Worm (Caenorhabditis elegans) whole organism, young adult: Measurements from ENCODE around the gene nra-1.

ENCODE experiments used
- B0035.1 ChIP-seq: sonication (generic microtip); optimal IDR thresholded peaks from 2 replicates; lab custom pipeline; 2016; ENCODE audit warnings: missing genetic modification characterization, mild to moderate bottlenecking, missing compliant biosample characterization, missing genotype, missing genetic modification reagents
- B0261.1 ChIP-seq: sonication (generic microtip); optimal IDR thresholded peaks from 2 replicates; lab custom pipeline; 2016; ENCODE audit warnings: mild to moderate bottlenecking, missing genetic modification characterization, moderate library complexity, missing compliant biosample characterization
- C06A6.2 ChIP-seq: fragments of 200-800 bp; sonication (Bioruptor generic); conservative IDR thresholded peaks from 2 replicates; pipeline ENCODE4 v1.3.6; 2022; ENCODE audit warnings: missing genetic modification characterization, missing compliant biosample characterization
- F10E7.11 ChIP-seq: sonication (generic microtip); optimal IDR thresholded peaks from 2 replicates; lab custom pipeline; 2017; ENCODE audit warnings: mild to moderate bottlenecking, missing genetic modification characterization, moderate library complexity, missing compliant biosample characterization
- F23B12.7 ChIP-seq: sonication (generic microtip); optimal IDR thresholded peaks from 2 replicates; lab custom pipeline; 2017; ENCODE audit warnings: missing genetic modification characterization, mild to moderate bottlenecking, missing compliant biosample characterization, antibody characterized with exemption, moderate library complexity; ENCODE audit not compliant: insufficient read depth
- F37B4.10 ChIP-seq: fragments of 200-800 bp; sonication (Bioruptor generic); IDR thresholded peaks from 2 replicates; pipeline ENCODE4 v1.3.6; 2022; ENCODE audit warnings: missing genetic modification characterization, missing compliant biosample characterization
- F39B2.1 ChIP-seq: fragments of 200-800 bp; sonication (Bioruptor generic); IDR thresholded peaks from 2 replicates; pipeline ENCODE4 v1.3.6; 2022; ENCODE audit warnings: missing genetic modification reagents, missing genetic modification characterization, missing compliant biosample characterization
- F52B5.7 ChIP-seq: sonication (generic microtip); optimal IDR thresholded peaks from 2 replicates; lab custom pipeline; 2016; ENCODE audit warnings: mild to moderate bottlenecking, missing genetic modification characterization, missing compliant biosample characterization
- K12H6.12 ChIP-seq: fragments of 200-800 bp; sonication (Bioruptor generic); optimal IDR thresholded peaks from 2 replicates; lab custom pipeline; 2018; ENCODE audit warnings: mild to moderate bottlenecking, missing genetic modification characterization, missing compliant biosample characterization
- Y56A3A.18 ChIP-seq: fragments of 200-800 bp; sonication (Bioruptor generic); IDR thresholded peaks from 2 replicates; pipeline ENCODE4 v1.3.6; 2022; ENCODE audit warnings: missing genetic modification reagents, missing genetic modification characterization, missing compliant biosample characterization
- attf-3 ChIP-seq: fragments of 200-800 bp; sonication (Bioruptor generic); conservative IDR thresholded peaks from 2 replicates; pipeline ENCODE4 v1.3.6; 2022; ENCODE audit warnings: missing genetic modification reagents, missing genetic modification characterization, missing compliant biosample characterization
- ccch-3 ChIP-seq: fragments of 200-800 bp; sonication (Bioruptor generic); optimal IDR thresholded peaks from 2 replicates; lab custom pipeline; 2018; ENCODE audit warnings: mild to moderate bottlenecking, missing genetic modification characterization, missing compliant biosample characterization
- cebp-2 ChIP-seq: fragments of 200-800 bp; sonication (Bioruptor generic); IDR thresholded peaks from 2 replicates; pipeline ENCODE4 v1.3.6; 2022; ENCODE audit warnings: missing genetic modification characterization, missing compliant biosample characterization
- ceh-58 ChIP-seq: fragments of 200-800 bp; sonication (Bioruptor generic); IDR thresholded peaks from 2 replicates; pipeline ENCODE4 v1.3.6; 2022; ENCODE audit warnings: missing genetic modification characterization, missing compliant biosample characterization
- ceh-79 ChIP-seq: sonication (generic microtip); optimal IDR thresholded peaks from 2 replicates; lab custom pipeline; 2017; ENCODE audit warnings: mild to moderate bottlenecking, missing genetic modification characterization, missing compliant biosample characterization
- die-1 ChIP-seq: sonication (generic microtip); optimal IDR thresholded peaks from 2 replicates; lab custom pipeline; 2016; ENCODE audit warnings: missing genotype, mild to moderate bottlenecking, missing genetic modification characterization, missing compliant biosample characterization
- dox-1 ChIP-seq: fragments of 200-800 bp; sonication (Bioruptor generic); IDR thresholded peaks from 2 replicates; pipeline ENCODE4 v1.3.6; 2022; ENCODE audit warnings: missing genetic modification reagents, missing genetic modification characterization, missing compliant biosample characterization
- egl-18 ChIP-seq: fragments of 200-800 bp; sonication (Bioruptor generic); IDR thresholded peaks from 2 replicates; pipeline ENCODE4 v1.3.6; 2022; ENCODE audit warnings: missing genetic modification reagents, missing genetic modification characterization, missing compliant biosample characterization
- gei-17 ChIP-seq: fragments of 200-800 bp; sonication (Bioruptor generic); optimal IDR thresholded peaks from 2 replicates; lab custom pipeline; 2018; ENCODE audit warnings: mild to moderate bottlenecking, missing genetic modification characterization, missing compliant biosample characterization
- him-1 ChIP-seq: sonication (generic microtip); optimal IDR thresholded peaks from 2 replicates; lab custom pipeline; 2016; ENCODE audit warnings: missing genotype, missing genetic modification reagents, missing genetic modification characterization, missing compliant biosample characterization
- hsf-1 ChIP-seq: fragments of 200-800 bp; sonication (Bioruptor generic); IDR thresholded peaks from 2 replicates; pipeline ENCODE4 v1.3.6; 2022; ENCODE audit warnings: missing genetic modification reagents, missing genetic modification characterization, missing compliant biosample characterization
- lag-1 ChIP-seq: fragments of 200-800 bp; sonication (Bioruptor generic); IDR thresholded peaks from 2 replicates; pipeline ENCODE4 v1.3.6; 2022; ENCODE audit warnings: missing genetic modification reagents, missing genetic modification characterization, missing compliant biosample characterization
- let-526 ChIP-seq: fragments of 200-800 bp; sonication (Bioruptor generic); IDR thresholded peaks from 2 replicates; pipeline ENCODE4 v1.3.6; 2022; ENCODE audit warnings: missing genetic modification reagents, missing genetic modification characterization, missing compliant biosample characterization
- let-607 ChIP-seq, 2 experiments: fragments of 200-800 bp in 1 of 2; sonication (Bioruptor generic) in 1 of 2; sonication (generic microtip) in 1 of 2; optimal IDR thresholded peaks; 2 replicates each; lab custom pipeline; 2016 to 2018; ENCODE audit warnings: mild to moderate bottlenecking in 2 of 2, missing compliant biosample characterization in 2 of 2, missing genetic modification characterization in 2 of 2, moderate library complexity in 2 of 2, missing genotype in 1 of 2
- lin-26 ChIP-seq: fragments of 200-800 bp; sonication (Bioruptor generic); IDR thresholded peaks from 2 replicates; pipeline ENCODE4 v1.3.6; 2022; ENCODE audit warnings: missing genetic modification reagents, missing genetic modification characterization, missing compliant biosample characterization
- lir-1 ChIP-seq: fragments of 200-800 bp; sonication (Bioruptor generic); conservative IDR thresholded peaks from 2 replicates; pipeline ENCODE4 v1.3.6; 2022; ENCODE audit warnings: missing genetic modification reagents, missing genetic modification characterization, missing compliant biosample characterization
- lsl-1 ChIP-seq: fragments of 200-800 bp; sonication (Bioruptor generic); optimal IDR thresholded peaks from 2 replicates; lab custom pipeline; 2018; ENCODE audit warnings: mild to moderate bottlenecking, missing genetic modification characterization, moderate library complexity, missing compliant biosample characterization
- madf-10 ChIP-seq: sonication (generic microtip); optimal IDR thresholded peaks from 2 replicates; lab custom pipeline; 2016; ENCODE audit warnings: mild to moderate bottlenecking, missing genetic modification characterization, missing compliant biosample characterization
- madf-8 ChIP-seq: fragments of 200-800 bp; sonication (Bioruptor generic); conservative IDR thresholded peaks from 2 replicates; pipeline ENCODE4 v1.3.6; 2022; ENCODE audit warnings: missing genetic modification reagents, missing genetic modification characterization, missing compliant biosample characterization
- mcd-1 ChIP-seq: fragments of 200-800 bp; sonication (Bioruptor generic); IDR thresholded peaks from 2 replicates; pipeline ENCODE4 v1.3.6; 2022; ENCODE audit warnings: missing genetic modification reagents, missing genetic modification characterization, missing compliant biosample characterization
- nfya-1 ChIP-seq: sonication (generic microtip); optimal IDR thresholded peaks from 2 replicates; lab custom pipeline; 2017; ENCODE audit warnings: antibody characterized with exemption, missing compliant biosample characterization, missing genetic modification characterization, borderline replicate concordance; ENCODE audit not compliant: insufficient read depth
- nfya-2 ChIP-seq: fragments of 200-800 bp; sonication (Bioruptor generic); IDR thresholded peaks from 2 replicates; pipeline ENCODE4 v1.3.6; 2022; ENCODE audit warnings: missing genetic modification reagents, missing genetic modification characterization, missing compliant biosample characterization
- nfyb-1 ChIP-seq: fragments of 200-800 bp; sonication (Bioruptor generic); IDR thresholded peaks from 2 replicates; pipeline ENCODE4 v1.3.6; 2022; ENCODE audit warnings: missing genetic modification reagents, missing genetic modification characterization, missing compliant biosample characterization
- nhr-80 ChIP-seq: sonication (generic microtip); optimal IDR thresholded peaks from 2 replicates; lab custom pipeline; 2016; ENCODE audit warnings: missing genetic modification characterization, missing compliant biosample characterization
- pha-4 ChIP-seq: fragments of 150-350 bp; sonication (generic microtip); optimal IDR thresholded peaks from 2 replicates; lab custom pipeline; 2014; ENCODE audit warnings: missing biosample characterization, missing genetic modification reagents, missing genetic modification characterization
- rcor-1 ChIP-seq: fragments of 200-800 bp; sonication (Bioruptor generic); IDR thresholded peaks from 2 replicates; pipeline ENCODE4 v1.3.6; 2022; ENCODE audit warnings: missing genetic modification reagents, missing genetic modification characterization, missing compliant biosample characterization
- rpc-1 ChIP-seq, 2 experiments: fragments of 150-350 bp in 1 of 2; sonication (generic microtip) in 1 of 2; optimal IDR thresholded peaks; 2 replicates each; lab custom pipeline; 2014 to 2018; ENCODE audit warnings: missing biosample characterization in 1 of 2, missing genetic modification characterization in 1 of 2, missing genetic modification reagents in 1 of 2, missing genotype in 1 of 2
- snpc-1.3 ChIP-seq: sonication (generic microtip); optimal IDR thresholded peaks from 2 replicates; lab custom pipeline; 2017; ENCODE audit warnings: missing genetic modification characterization, mild to moderate bottlenecking, missing compliant biosample characterization, antibody characterized with exemption, moderate library complexity, missing genotype, missing genetic modification reagents; ENCODE audit not compliant: insufficient read depth
- tbp1 ChIP-seq: fragments of 200-800 bp; sonication (Bioruptor generic); optimal IDR thresholded peaks from 2 replicates; lab custom pipeline; 2018; ENCODE audit warnings: mild to moderate bottlenecking, missing genetic modification characterization, missing compliant biosample characterization
- tbx-9 ChIP-seq: sonication (generic microtip); optimal IDR thresholded peaks from 2 replicates; lab custom pipeline; 2016; ENCODE audit warnings: borderline replicate concordance, missing genetic modification characterization, inconsistent platforms, missing compliant biosample characterization
- xnd-1 ChIP-seq: sonication (generic microtip); optimal IDR thresholded peaks from 2 replicates; lab custom pipeline; 2016; ENCODE audit warnings: missing genotype, missing genetic modification reagents, missing genetic modification characterization, missing compliant biosample characterization
- zfh-2 ChIP-seq: fragments of 200-800 bp; sonication (Bioruptor generic); conservative IDR thresholded peaks from 2 replicates; pipeline ENCODE4 v1.3.6; 2022; ENCODE audit warnings: missing genetic modification reagents, missing genetic modification characterization, missing compliant biosample characterization
- ztf-25 ChIP-seq: fragments of 200-800 bp; sonication (Bioruptor generic); IDR thresholded peaks from 2 replicates; pipeline ENCODE4 v1.3.6; 2022; ENCODE audit warnings: missing genetic modification reagents, missing genetic modification characterization, missing compliant biosample characterization
- ztf-26 ChIP-seq: sonication (generic microtip); optimal IDR thresholded peaks from 2 replicates; lab custom pipeline; 2017; ENCODE audit warnings: missing genetic modification characterization, missing compliant biosample characterization

Gene nra-1

DNA sequence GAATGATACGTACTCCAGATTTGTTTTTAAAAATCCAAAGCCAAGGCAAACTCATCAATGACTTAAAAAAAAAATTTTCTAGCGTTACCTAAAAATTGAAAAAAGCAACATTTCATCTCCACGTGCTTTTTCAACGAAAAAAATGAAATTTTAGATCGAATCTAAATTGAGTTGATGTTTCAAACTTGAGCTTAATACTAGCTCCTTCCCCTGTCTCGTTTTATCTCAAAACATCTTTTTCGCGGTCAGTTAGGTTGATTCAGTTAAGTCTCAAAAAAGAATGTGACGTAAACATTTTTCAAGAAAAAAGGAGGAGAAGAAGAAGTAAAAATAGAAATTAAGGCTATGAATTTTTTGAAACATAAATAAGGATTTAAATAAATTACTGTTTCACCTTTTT lies 47.0 kb downstream of the nra-1 start:
- TF ChIP-seq madf-8 (GFP tag; lab: Robert Waterston, UW) (no peak), K12H6.12 (tag; lab: Kevin White, UChicago) (no peak), lag-1 (GFP tag; lab: Robert Waterston, UW) (no peak), lir-1 (GFP tag; lab: Robert Waterston, UW) (no peak), ceh-79 (tag; lab: Kevin White, UChicago) (no peak), attf-3 (GFP tag; lab: Robert Waterston, UW) (no peak), tbp1 (GFP tag; lab: Kevin White, UChicago) (no peak), F39B2.1 (no peak), him-1 (no peak), F52B5.7 (no peak), nfya-1 (no peak), madf-10 (tag; lab: Kevin White, UChicago) (no peak), dox-1 (no peak), ceh-58 (GFP tag; lab: Robert Waterston, UW) (no peak), nhr-80 (tag; lab: Kevin White, UChicago) (no peak), F23B12.7 (tag; lab: Kevin White, UChicago) (no peak), let-607 (tag; optimal IDR thresholded peaks at IDR 0.05; lab: Kevin White, UChicago) (no peak), pha-4 (no peak), rpc-1 (optimal IDR thresholded peaks at IDR 0.05; lab: Kevin White, UChicago) (no peak), rpc-1 (tag; optimal IDR thresholded peaks at IDR 0.05; lab: Kevin White, UChicago) (no peak), B0261.1 (tag; lab: Kevin White, UChicago) (no peak)

DNA sequence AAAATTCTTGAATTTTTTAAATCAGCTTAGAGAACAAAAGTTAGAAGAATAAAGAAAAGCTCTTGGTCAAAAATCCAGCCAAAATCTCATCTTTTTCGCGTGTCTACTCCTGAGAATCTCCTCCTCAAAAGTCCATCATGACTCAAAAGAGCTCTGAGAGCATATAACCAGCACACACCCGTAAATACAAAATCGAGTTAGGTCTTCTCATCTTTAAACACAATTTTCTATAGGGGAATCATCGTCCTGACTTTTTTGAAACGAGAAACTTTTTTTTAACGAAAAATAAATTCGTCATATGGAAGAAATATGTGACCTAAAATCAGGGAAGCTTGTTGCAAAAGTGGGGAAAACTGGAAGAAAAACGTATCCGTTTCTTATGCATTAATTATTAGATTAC lies 50.5 kb downstream of the nra-1 start:
- no peak for TF ChIP-seq lsl-1 (GFP tag; lab: Kevin White, UChicago)
- no peak for TF ChIP-seq B0261.1 (tag; lab: Kevin White, UChicago)
- TF ChIP-seq zfh-2 (GFP tag; lab: Robert Waterston, UW) = no peak
- TF ChIP-seq die-1 (tag; lab: Kevin White, UChicago) = no peak
- TF ChIP-seq C06A6.2 (GFP tag; lab: Robert Waterston, UW) = no peak
- TF ChIP-seq B0035.1 (tag; lab: Kevin White, UChicago) = no peak
- TF ChIP-seq nfyb-1 (GFP tag; lab: Robert Waterston, UW) = no peak
- TF ChIP-seq lin-26 (GFP tag; lab: Robert Waterston, UW) = no peak
- no peak for TF ChIP-seq mcd-1 (GFP tag; lab: Robert Waterston, UW)
- TF ChIP-seq rcor-1 (GFP tag; lab: Robert Waterston, UW) = no peak
- TF ChIP-seq dox-1 = no peak
- TF ChIP-seq nfya-2 (GFP tag; lab: Robert Waterston, UW) = no peak
- TF ChIP-seq let-526 = no peak
- TF ChIP-seq F52B5.7 = no peak
- no peak for TF ChIP-seq nfya-1
- no peak for TF ChIP-seq tbx-9
- TF ChIP-seq, all 124 proteins: peak for 0

- TF ChIP-seq egl-18 (GFP tag; lab: Robert Waterston, UW) = no peak
- TF ChIP-seq dox-1 = no peak
- TF ChIP-seq lsl-1 (GFP tag; lab: Kevin White, UChicago) = no peak
- TF ChIP-seq F37B4.10 = no peak
- no peak for TF ChIP-seq attf-3 (GFP tag; lab: Robert Waterston, UW)
- no peak for TF ChIP-seq xnd-1 (tag; lab: Kevin White, UChicago)
- no peak for TF ChIP-seq snpc-1.3
- no peak for TF ChIP-seq F10E7.11 (tag; lab: Kevin White, UChicago)
- TF ChIP-seq ztf-25 = no peak
- no peak for TF ChIP-seq hsf-1 (GFP tag; lab: Robert Waterston, UW)
- TF ChIP-seq madf-10 (tag; lab: Kevin White, UChicago) = no peak
- TF ChIP-seq ccch-3 (GFP tag; lab: Kevin White, UChicago) = no peak
- TF ChIP-seq cebp-2 (GFP tag; lab: Robert Waterston, UW) = no peak
- TF ChIP-seq Y56A3A.18 = no peak
- no peak for TF ChIP-seq gei-17 (GFP tag; lab: Kevin White, UChicago)
- no peak for TF ChIP-seq lir-1 (GFP tag; lab: Robert Waterston, UW)
- TF ChIP-seq ztf-26 = no peak
- TF ChIP-seq, all 124 proteins: peak for 0
Measured at ce11 chrIV:17232899-17233298, 51.1 kb downstream of the nra-1 start.
